Fruit fly (Drosophila melanogaster): ENCODE data around the gene Rpn9.

DNA sequence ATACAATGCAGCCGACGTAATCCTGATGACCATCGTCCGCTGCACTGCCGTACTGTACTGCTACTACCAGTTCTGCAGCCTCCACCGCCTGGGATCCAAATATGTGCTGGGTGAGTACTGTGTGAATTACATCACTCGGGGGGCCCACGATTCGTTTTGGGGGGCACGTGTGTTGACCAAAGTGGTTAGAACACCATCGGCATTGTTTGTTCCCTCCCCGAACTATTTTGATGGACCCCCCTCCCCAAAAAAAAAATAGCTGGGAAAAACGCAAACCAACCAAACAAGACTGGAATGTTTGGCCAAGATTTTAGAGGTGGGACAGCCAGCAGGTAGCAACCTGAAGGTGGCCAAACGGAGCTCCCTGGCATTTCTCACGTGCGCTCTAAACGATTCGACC is 14.2 kb upstream of the Rpn9 start:
- TF ChIP-seq Sin3A (optimal IDR thresholded peaks at IDR 0.05), result no peak
- no peak for TF ChIP-seq ttk (optimal IDR thresholded peaks at IDR 0.05)
- TF ChIP-seq psq (optimal IDR thresholded peaks at IDR 0.05), result no peak
- TF ChIP-seq h (optimal IDR thresholded peaks at IDR 0.05), result no peak
- TF ChIP-seq insv (optimal IDR thresholded peaks at IDR 0.05), result no peak

Data from Kc167 (cell line).